Fruit fly (Drosophila melanogaster) whole organism, prepupa: ENCODE results near the gene CG5828.

ENCODE experiments used
- Blimp-1 ChIP-seq: fragments of 200-800 bp; sonication (Bioruptor generic); optimal IDR thresholded peaks from 3 replicates; lab custom pipeline; 2017; ENCODE audit warnings: missing biosample characterization, missing genetic modification characterization, mild to moderate bottlenecking, moderate library complexity, missing genetic modification reagents
- CG10631 ChIP-seq: fragments of 200-800 bp; sonication (Bioruptor generic); optimal IDR thresholded peaks from 2 replicates; lab custom pipeline; 2016; ENCODE audit warnings: missing biosample characterization, missing genetic modification characterization
- CG10669 ChIP-seq: fragments of 200-800 bp; sonication (Bioruptor generic); optimal IDR thresholded peaks from 3 replicates; lab custom pipeline; 2018; ENCODE audit warnings: missing biosample characterization, mild to moderate bottlenecking, missing genetic modification characterization, moderate library complexity
- CG11294 ChIP-seq: fragments of 200-800 bp; sonication (Bioruptor generic); IDR thresholded peaks from 2 replicates; pipeline ENCODE4 v1.3.6; 2022; ENCODE audit warnings: missing biosample characterization, missing genetic modification characterization
- CG11762 ChIP-seq: fragments of 200-800 bp; sonication (Bioruptor generic); optimal IDR thresholded peaks from 3 replicates; lab custom pipeline; 2016; ENCODE audit warnings: missing biosample characterization, missing genetic modification characterization; ENCODE audit not compliant: insufficient read depth
- CG11902 ChIP-seq: fragments of 200-800 bp; sonication (Bioruptor generic); optimal IDR thresholded peaks from 3 replicates; lab custom pipeline; 2016; ENCODE audit warnings: missing biosample characterization, missing genetic modification characterization
- CG15336 ChIP-seq: fragments of 200-800 bp; sonication (Bioruptor generic); IDR thresholded peaks from 2 replicates; pipeline ENCODE4 v1.3.6; 2022; ENCODE audit warnings: missing biosample characterization, missing genetic modification characterization
- CG1621 ChIP-seq: fragments of 200-800 bp; sonication (Bioruptor generic); optimal IDR thresholded peaks from 3 replicates; lab custom pipeline; 2018; ENCODE audit warnings: missing biosample characterization, mild to moderate bottlenecking, missing genetic modification characterization
- CG16779 ChIP-seq: fragments of 200-800 bp; sonication (Bioruptor generic); optimal IDR thresholded peaks from 3 replicates; lab custom pipeline; 2017; ENCODE audit warnings: missing biosample characterization, mild to moderate bottlenecking, missing genetic modification characterization
- CG3032 ChIP-seq: fragments of 200-800 bp; optimal IDR thresholded peaks from 2 replicates; lab custom pipeline; 2019; ENCODE audit warnings: missing biosample characterization, mild to moderate bottlenecking, missing genetic modification characterization, moderate library complexity
- CG31627 ChIP-seq: fragments of 200-800 bp; sonication (Bioruptor generic); optimal IDR thresholded peaks from 3 replicates; lab custom pipeline; 2016; ENCODE audit warnings: missing biosample characterization, missing genetic modification characterization
- CG32006 ChIP-seq: fragments of 200-800 bp; sonication (Bioruptor generic); optimal IDR thresholded peaks from 3 replicates; lab custom pipeline; 2017; ENCODE audit warnings: missing biosample characterization, mild to moderate bottlenecking, missing genetic modification characterization
- CG34406 ChIP-seq: fragments of 200-800 bp; sonication (Bioruptor generic); optimal IDR thresholded peaks from 3 replicates; lab custom pipeline; 2016; ENCODE audit warnings: missing biosample characterization, missing genetic modification characterization
- CG3919 ChIP-seq: fragments of 200-800 bp; sonication (Bioruptor generic); optimal IDR thresholded peaks from 3 replicates; lab custom pipeline; 2016; ENCODE audit warnings: missing biosample characterization, missing genetic modification characterization
- CG4318 ChIP-seq: fragments of 200-800 bp; sonication (Bioruptor generic); optimal IDR thresholded peaks from 3 replicates; lab custom pipeline; 2017; ENCODE audit warnings: missing biosample characterization, mild to moderate bottlenecking, missing genetic modification characterization
- CG6276 ChIP-seq: fragments of 200-800 bp; sonication (Bioruptor generic); optimal IDR thresholded peaks from 2 replicates; lab custom pipeline; 2017; ENCODE audit warnings: missing biosample characterization, mild to moderate bottlenecking, missing genetic modification characterization
- CG6792 ChIP-seq: fragments of 200-800 bp; sonication (Bioruptor generic); optimal IDR thresholded peaks from 3 replicates; lab custom pipeline; 2016; ENCODE audit warnings: missing biosample characterization, missing genetic modification characterization
- CG6808 ChIP-seq: fragments of 200-800 bp; sonication (Bioruptor generic); optimal IDR thresholded peaks from 3 replicates; lab custom pipeline; 2017; ENCODE audit warnings: missing biosample characterization, missing genetic modification characterization, mild to moderate bottlenecking, moderate library complexity, missing genetic modification reagents
- CG6854 ChIP-seq: fragments of 200-800 bp; sonication (Bioruptor generic); optimal IDR thresholded peaks from 2 replicates; lab custom pipeline; 2017; ENCODE audit warnings: missing biosample characterization, mild to moderate bottlenecking, missing genetic modification characterization
- CG7368 ChIP-seq: fragments of 200-800 bp; sonication (Bioruptor generic); optimal IDR thresholded peaks from 3 replicates; lab custom pipeline; 2016; ENCODE audit warnings: missing biosample characterization, missing genetic modification characterization
- CG8119 ChIP-seq: fragments of 200-800 bp; sonication (Bioruptor generic); IDR thresholded peaks from 3 replicates; pipeline ENCODE4 v1.3.6; 2022; ENCODE audit warnings: missing biosample characterization, missing genetic modification characterization
- CG8632 ChIP-seq: fragments of 200-800 bp; sonication (Bioruptor generic); optimal IDR thresholded peaks from 3 replicates; lab custom pipeline; 2016; ENCODE audit warnings: missing biosample characterization, missing genetic modification characterization
- CG9139 ChIP-seq: fragments of 200-800 bp; sonication (Bioruptor generic); optimal IDR thresholded peaks from 3 replicates; lab custom pipeline; 2017; ENCODE audit warnings: missing biosample characterization, mild to moderate bottlenecking, missing genetic modification characterization
- Eip75B ChIP-seq: fragments of 200-800 bp; sonication (Bioruptor generic); optimal IDR thresholded peaks from 3 replicates; lab custom pipeline; 2016; ENCODE audit warnings: missing biosample characterization, missing genetic modification characterization
- Eip78C ChIP-seq: fragments of 200-800 bp; sonication (Bioruptor generic); peaks from one replicate; lab custom pipeline; 2016; ENCODE audit warnings: missing biosample characterization, missing genetic modification characterization
- Ets21C ChIP-seq: fragments of 200-800 bp; sonication (Bioruptor generic); optimal IDR thresholded peaks from 3 replicates; lab custom pipeline; 2016; ENCODE audit warnings: missing biosample characterization, missing genetic modification characterization
- Ets96B ChIP-seq: fragments of 200-800 bp; optimal IDR thresholded peaks from 2 replicates; lab custom pipeline; 2019; ENCODE audit warnings: missing biosample characterization, mild to moderate bottlenecking, missing genetic modification characterization, moderate library complexity
- Gug ChIP-seq: fragments of 200-800 bp; sonication (Bioruptor generic); IDR thresholded peaks from 2 replicates; pipeline ENCODE4 v1.3.6; 2022; ENCODE audit warnings: missing biosample characterization, missing genetic modification characterization
- Hr4 ChIP-seq: fragments of 200-800 bp; sonication (Bioruptor generic); optimal IDR thresholded peaks from 3 replicates; lab custom pipeline; 2016; ENCODE audit warnings: missing biosample characterization, missing genetic modification characterization
- Lpt ChIP-seq: fragments of 200-800 bp; sonication (Bioruptor generic); optimal IDR thresholded peaks from 3 replicates; lab custom pipeline; 2016; ENCODE audit warnings: missing biosample characterization, missing genetic modification characterization
- OdsH ChIP-seq: fragments of 200-800 bp; sonication (Bioruptor generic); optimal IDR thresholded peaks from 3 replicates; lab custom pipeline; 2016; ENCODE audit warnings: missing biosample characterization, missing genetic modification characterization
- Smox ChIP-seq: fragments of 200-800 bp; sonication (Bioruptor generic); optimal IDR thresholded peaks from 3 replicates; lab custom pipeline; 2016; ENCODE audit warnings: missing biosample characterization, missing genetic modification characterization
- Sox14 ChIP-seq: fragments of 200-800 bp; sonication (Bioruptor generic); optimal IDR thresholded peaks from 3 replicates; lab custom pipeline; 2016; ENCODE audit warnings: missing biosample characterization, missing genetic modification characterization
- achi ChIP-seq: fragments of 200-800 bp; sonication (Bioruptor generic); optimal IDR thresholded peaks from 3 replicates; lab custom pipeline; 2016; ENCODE audit warnings: missing biosample characterization, missing genetic modification characterization
- acj6 ChIP-seq: fragments of 200-800 bp; sonication (Bioruptor generic); optimal IDR thresholded peaks from 3 replicates; lab custom pipeline; 2016; ENCODE audit warnings: missing biosample characterization, missing genetic modification characterization
- cyc ChIP-seq: fragments of 200-800 bp; sonication (Bioruptor generic); optimal IDR thresholded peaks from 3 replicates; lab custom pipeline; 2016; ENCODE audit warnings: missing biosample characterization, missing genetic modification characterization
- dac ChIP-seq: fragments of 200-800 bp; sonication (Bioruptor generic); optimal IDR thresholded peaks from 2 replicates; lab custom pipeline; 2017; ENCODE audit warnings: missing biosample characterization, mild to moderate bottlenecking, missing genetic modification characterization
- dsx ChIP-seq: fragments of 200-800 bp; optimal IDR thresholded peaks from 3 replicates; lab custom pipeline; 2019; ENCODE audit warnings: missing biosample characterization, mild to moderate bottlenecking, missing genetic modification characterization, moderate library complexity; ENCODE audit not compliant: poor library complexity, severe bottlenecking
- eg ChIP-seq: fragments of 200-800 bp; sonication (Bioruptor generic); IDR thresholded peaks from 3 replicates; pipeline ENCODE4 v1.3.6; 2022; ENCODE audit warnings: missing biosample characterization, missing genetic modification characterization
- esn ChIP-seq: fragments of 200-800 bp; sonication (Bioruptor generic); optimal IDR thresholded peaks from 2 replicates; lab custom pipeline; 2016; ENCODE audit warnings: missing biosample characterization, mild to moderate bottlenecking, missing genetic modification characterization, moderate library complexity
- fd59A ChIP-seq: fragments of 200-800 bp; sonication (Bioruptor generic); optimal IDR thresholded peaks from 2 replicates; lab custom pipeline; 2017; ENCODE audit warnings: missing biosample characterization, mild to moderate bottlenecking, missing genetic modification characterization, missing genetic modification reagents
- lz ChIP-seq: fragments of 200-800 bp; sonication (Bioruptor generic); optimal IDR thresholded peaks from 3 replicates; lab custom pipeline; 2016; ENCODE audit warnings: missing biosample characterization, missing genetic modification characterization
- net ChIP-seq: fragments of 200-800 bp; sonication (Bioruptor generic); optimal IDR thresholded peaks from 3 replicates; lab custom pipeline; 2016; ENCODE audit warnings: missing biosample characterization, missing genetic modification characterization
- salr ChIP-seq, 2 experiments: fragments of 200-800 bp; sonication (Bioruptor generic); optimal IDR thresholded peaks; 3 replicates each; lab custom pipeline; 2016 to 2018; ENCODE audit warnings: missing biosample characterization in 2 of 2, missing genetic modification characterization in 2 of 2, mild to moderate bottlenecking in 1 of 2
- spab ChIP-seq: fragments of 200-800 bp; sonication (Bioruptor generic); optimal IDR thresholded peaks from 2 replicates; lab custom pipeline; 2017; ENCODE audit warnings: missing biosample characterization, mild to moderate bottlenecking, missing genetic modification characterization, missing genetic modification reagents
- ss ChIP-seq, 2 experiments: fragments of 200-800 bp; sonication (Bioruptor generic); optimal IDR thresholded peaks; 2 replicates in 1 of 2; 3 replicates in 1 of 2; lab custom pipeline; 2017 to 2018; ENCODE audit warnings: mild to moderate bottlenecking in 2 of 2, missing biosample characterization in 2 of 2, missing genetic modification characterization in 2 of 2, moderate library complexity in 1 of 2

The CG5828 gene

dm6 chr2L:5080225-5080867 is 13.4 kb upstream of the CG5828 start:
- peak; percentile 80 for TF ChIP-seq acj6
- peak; percentile 52 for TF ChIP-seq CG34406 (GFP tag; lab: Kevin White, UChicago)
- peak; percentile 82 for TF ChIP-seq Ets96B (tag; lab: Kevin White, UChicago)
- TF ChIP-seq CG10631 (GFP tag; lab: Kevin White, UChicago), result peak; percentile 83
- TF ChIP-seq Eip78C (GFP tag; lab: Kevin White, UChicago), result peak; percentile 93
- TF ChIP-seq CG11902, result no peak
- TF ChIP-seq CG6276 (GFP tag; lab: Kevin White, UChicago), result peak; percentile 95
- TF ChIP-seq CG16779, result peak; percentile 70
- TF ChIP-seq CG9139, result peak; percentile 77
- peak; percentile 87 for TF ChIP-seq Lpt (GFP tag; lab: Kevin White, UChicago)
- peak; percentile 91 for TF ChIP-seq CG4318 (GFP tag; lab: Kevin White, UChicago)
- no peak for TF ChIP-seq Smox (GFP tag; lab: Kevin White, UChicago)
- peak; percentile 80 for TF ChIP-seq fd59A
- TF ChIP-seq CG3032 (tag; lab: Kevin White, UChicago), result peak; percentile 84
- TF ChIP-seq cyc (GFP tag; lab: Kevin White, UChicago), result no peak
- TF ChIP-seq lz, result no peak
- TF ChIP-seq salr (GFP tag; optimal IDR thresholded peaks at IDR 0.05; lab: Kevin White, UChicago), result peak in 1 of 2 experiments; percentile 92
- peak; percentile 44 for TF ChIP-seq CG7368 (GFP tag; lab: Kevin White, UChicago)
- peak; percentile 83 for TF ChIP-seq OdsH
- peak; percentile 58 for TF ChIP-seq CG1621 (tag; lab: Kevin White, UChicago)
- TF ChIP-seq CG11294 (GFP tag; lab: Robert Waterston, UW), result peak; percentile 77
- TF ChIP-seq eg (GFP tag; lab: Robert Waterston, UW), result peak; percentile 72; the same call in 1 of the 3 replicates
- peak; percentile 53 for TF ChIP-seq CG6792 (GFP tag; lab: Kevin White, UChicago)
- peak; percentile 56 for TF ChIP-seq Eip75B (GFP tag; lab: Kevin White, UChicago)
- TF ChIP-seq Hr4 (GFP tag; lab: Kevin White, UChicago), result peak; percentile 85
- peak; percentile 82 for TF ChIP-seq CG6808
- no peak for TF ChIP-seq CG31627
- peak; percentile 95 for TF ChIP-seq CG15336
- peak; percentile 85 for TF ChIP-seq achi (GFP tag; lab: Kevin White, UChicago)
- TF ChIP-seq spab (GFP tag; lab: Kevin White, UChicago), result peak; percentile 80
- no peak for TF ChIP-seq CG6854 (GFP tag; lab: Kevin White, UChicago)
- peak; percentile 85 for TF ChIP-seq Gug (GFP tag; lab: Robert Waterston, UW)
- peak; percentile 82 for TF ChIP-seq dac (GFP tag; lab: Kevin White, UChicago)
- TF ChIP-seq CG8119 (GFP tag; lab: Robert Waterston, UW), result peak; percentile 96
- peak; percentile 70 for TF ChIP-seq CG11762
- TF ChIP-seq esn (GFP tag; lab: Kevin White, UChicago), result no peak
- peak; percentile 77 for TF ChIP-seq net (GFP tag; lab: Kevin White, UChicago)
- TF ChIP-seq Blimp-1 (GFP tag; lab: Kevin White, UChicago), result no peak
- peak; percentile 97 for TF ChIP-seq CG32006 (GFP tag; lab: Kevin White, UChicago)
- peak; percentile 81 for TF ChIP-seq CG3919 (GFP tag; lab: Kevin White, UChicago)
- no peak for TF ChIP-seq Ets21C (GFP tag; lab: Kevin White, UChicago)
- TF ChIP-seq CG10669 (GFP tag; lab: Kevin White, UChicago), result peak; percentile 80
- TF ChIP-seq Sox14 (GFP tag; lab: Kevin White, UChicago), result peak; percentile 49
- TF ChIP-seq CG8632 (GFP tag; lab: Kevin White, UChicago), result peak; percentile 64
- peak; percentile 78 for TF ChIP-seq dsx (GFP tag; lab: Kevin White, UChicago)
- peak; percentile 87 to 90 for TF ChIP-seq ss (GFP tag; optimal IDR thresholded peaks at IDR 0.05; lab: Kevin White, UChicago)
